Fruit fly (Drosophila melanogaster) whole organism, prepupa: ENCODE results near the gene Prx5.

Experiments used
- CG10631 ChIP-seq: fragments of 200-800 bp; sonication (Bioruptor generic); optimal IDR thresholded peaks from 2 replicates; lab custom pipeline; 2016; ENCODE audit warnings: missing biosample characterization, missing genetic modification characterization
- CG10669 ChIP-seq: fragments of 200-800 bp; sonication (Bioruptor generic); optimal IDR thresholded peaks from 3 replicates; lab custom pipeline; 2018; ENCODE audit warnings: missing biosample characterization, mild to moderate bottlenecking, missing genetic modification characterization, moderate library complexity
- CG11762 ChIP-seq: fragments of 200-800 bp; sonication (Bioruptor generic); optimal IDR thresholded peaks from 3 replicates; lab custom pipeline; 2016; ENCODE audit warnings: missing biosample characterization, missing genetic modification characterization; ENCODE audit not compliant: insufficient read depth
- CG15336 ChIP-seq: fragments of 200-800 bp; sonication (Bioruptor generic); IDR thresholded peaks from 2 replicates; pipeline ENCODE4 v1.3.6; 2022; ENCODE audit warnings: missing biosample characterization, missing genetic modification characterization
- CG16779 ChIP-seq: fragments of 200-800 bp; sonication (Bioruptor generic); optimal IDR thresholded peaks from 3 replicates; lab custom pipeline; 2017; ENCODE audit warnings: missing biosample characterization, mild to moderate bottlenecking, missing genetic modification characterization
- CG3032 ChIP-seq: fragments of 200-800 bp; optimal IDR thresholded peaks from 2 replicates; lab custom pipeline; 2019; ENCODE audit warnings: missing biosample characterization, mild to moderate bottlenecking, missing genetic modification characterization, moderate library complexity
- CG31627 ChIP-seq: fragments of 200-800 bp; sonication (Bioruptor generic); optimal IDR thresholded peaks from 3 replicates; lab custom pipeline; 2016; ENCODE audit warnings: missing biosample characterization, missing genetic modification characterization
- CG32006 ChIP-seq: fragments of 200-800 bp; sonication (Bioruptor generic); optimal IDR thresholded peaks from 3 replicates; lab custom pipeline; 2017; ENCODE audit warnings: missing biosample characterization, mild to moderate bottlenecking, missing genetic modification characterization
- CG34406 ChIP-seq: fragments of 200-800 bp; sonication (Bioruptor generic); optimal IDR thresholded peaks from 3 replicates; lab custom pipeline; 2016; ENCODE audit warnings: missing biosample characterization, missing genetic modification characterization
- CG6276 ChIP-seq: fragments of 200-800 bp; sonication (Bioruptor generic); optimal IDR thresholded peaks from 2 replicates; lab custom pipeline; 2017; ENCODE audit warnings: missing biosample characterization, mild to moderate bottlenecking, missing genetic modification characterization
- CG6792 ChIP-seq: fragments of 200-800 bp; sonication (Bioruptor generic); optimal IDR thresholded peaks from 3 replicates; lab custom pipeline; 2016; ENCODE audit warnings: missing biosample characterization, missing genetic modification characterization
- CG6808 ChIP-seq: fragments of 200-800 bp; sonication (Bioruptor generic); optimal IDR thresholded peaks from 3 replicates; lab custom pipeline; 2017; ENCODE audit warnings: missing biosample characterization, missing genetic modification characterization, mild to moderate bottlenecking, moderate library complexity, missing genetic modification reagents
- CG6854 ChIP-seq: fragments of 200-800 bp; sonication (Bioruptor generic); optimal IDR thresholded peaks from 2 replicates; lab custom pipeline; 2017; ENCODE audit warnings: missing biosample characterization, mild to moderate bottlenecking, missing genetic modification characterization
- CG8632 ChIP-seq: fragments of 200-800 bp; sonication (Bioruptor generic); optimal IDR thresholded peaks from 3 replicates; lab custom pipeline; 2016; ENCODE audit warnings: missing biosample characterization, missing genetic modification characterization
- CG9139 ChIP-seq: fragments of 200-800 bp; sonication (Bioruptor generic); optimal IDR thresholded peaks from 3 replicates; lab custom pipeline; 2017; ENCODE audit warnings: missing biosample characterization, mild to moderate bottlenecking, missing genetic modification characterization
- Eip75B ChIP-seq: fragments of 200-800 bp; sonication (Bioruptor generic); optimal IDR thresholded peaks from 3 replicates; lab custom pipeline; 2016; ENCODE audit warnings: missing biosample characterization, missing genetic modification characterization
- Eip78C ChIP-seq: fragments of 200-800 bp; sonication (Bioruptor generic); peaks from one replicate; lab custom pipeline; 2016; ENCODE audit warnings: missing biosample characterization, missing genetic modification characterization
- Eip93F ChIP-seq: fragments of 200-800 bp; sonication (Bioruptor generic); optimal IDR thresholded peaks from 2 replicates; lab custom pipeline; 2016; ENCODE audit warnings: missing biosample characterization, mild to moderate bottlenecking, missing genetic modification characterization
- Ets21C ChIP-seq: fragments of 200-800 bp; sonication (Bioruptor generic); optimal IDR thresholded peaks from 3 replicates; lab custom pipeline; 2016; ENCODE audit warnings: missing biosample characterization, missing genetic modification characterization
- Ets96B ChIP-seq: fragments of 200-800 bp; optimal IDR thresholded peaks from 2 replicates; lab custom pipeline; 2019; ENCODE audit warnings: missing biosample characterization, mild to moderate bottlenecking, missing genetic modification characterization, moderate library complexity
- Gug ChIP-seq: fragments of 200-800 bp; sonication (Bioruptor generic); IDR thresholded peaks from 2 replicates; pipeline ENCODE4 v1.3.6; 2022; ENCODE audit warnings: missing biosample characterization, missing genetic modification characterization
- Hr4 ChIP-seq: fragments of 200-800 bp; sonication (Bioruptor generic); optimal IDR thresholded peaks from 3 replicates; lab custom pipeline; 2016; ENCODE audit warnings: missing biosample characterization, missing genetic modification characterization
- Lpt ChIP-seq: fragments of 200-800 bp; sonication (Bioruptor generic); optimal IDR thresholded peaks from 3 replicates; lab custom pipeline; 2016; ENCODE audit warnings: missing biosample characterization, missing genetic modification characterization
- Met ChIP-seq: fragments of 200-800 bp; sonication (Bioruptor generic); optimal IDR thresholded peaks from 3 replicates; lab custom pipeline; 2016; ENCODE audit warnings: missing biosample characterization, missing genetic modification characterization
- OdsH ChIP-seq: fragments of 200-800 bp; sonication (Bioruptor generic); optimal IDR thresholded peaks from 3 replicates; lab custom pipeline; 2016; ENCODE audit warnings: missing biosample characterization, missing genetic modification characterization
- Smox ChIP-seq: fragments of 200-800 bp; sonication (Bioruptor generic); optimal IDR thresholded peaks from 3 replicates; lab custom pipeline; 2016; ENCODE audit warnings: missing biosample characterization, missing genetic modification characterization
- acj6 ChIP-seq: fragments of 200-800 bp; sonication (Bioruptor generic); optimal IDR thresholded peaks from 3 replicates; lab custom pipeline; 2016; ENCODE audit warnings: missing biosample characterization, missing genetic modification characterization
- cyc ChIP-seq: fragments of 200-800 bp; sonication (Bioruptor generic); optimal IDR thresholded peaks from 3 replicates; lab custom pipeline; 2016; ENCODE audit warnings: missing biosample characterization, missing genetic modification characterization
- dsx ChIP-seq: fragments of 200-800 bp; optimal IDR thresholded peaks from 3 replicates; lab custom pipeline; 2019; ENCODE audit warnings: missing biosample characterization, mild to moderate bottlenecking, missing genetic modification characterization, moderate library complexity; ENCODE audit not compliant: poor library complexity, severe bottlenecking
- esn ChIP-seq: fragments of 200-800 bp; sonication (Bioruptor generic); optimal IDR thresholded peaks from 2 replicates; lab custom pipeline; 2016; ENCODE audit warnings: missing biosample characterization, mild to moderate bottlenecking, missing genetic modification characterization, moderate library complexity
- fd85E ChIP-seq: fragments of 200-800 bp; sonication (Bioruptor generic); optimal IDR thresholded peaks from 3 replicates; lab custom pipeline; 2016; ENCODE audit warnings: missing biosample characterization, missing genetic modification characterization
- lz ChIP-seq: fragments of 200-800 bp; sonication (Bioruptor generic); optimal IDR thresholded peaks from 3 replicates; lab custom pipeline; 2016; ENCODE audit warnings: missing biosample characterization, missing genetic modification characterization
- net ChIP-seq: fragments of 200-800 bp; sonication (Bioruptor generic); optimal IDR thresholded peaks from 3 replicates; lab custom pipeline; 2016; ENCODE audit warnings: missing biosample characterization, missing genetic modification characterization
- pdm3 ChIP-seq: fragments of 200-800 bp; sonication (Bioruptor generic); optimal IDR thresholded peaks from 3 replicates; lab custom pipeline; 2016; ENCODE audit warnings: missing biosample characterization, missing genetic modification characterization
- salr ChIP-seq, 2 experiments: fragments of 200-800 bp; sonication (Bioruptor generic); optimal IDR thresholded peaks; 3 replicates each; lab custom pipeline; 2016 to 2018; ENCODE audit warnings: missing biosample characterization in 2 of 2, missing genetic modification characterization in 2 of 2, mild to moderate bottlenecking in 1 of 2
- spab ChIP-seq: fragments of 200-800 bp; sonication (Bioruptor generic); optimal IDR thresholded peaks from 2 replicates; lab custom pipeline; 2017; ENCODE audit warnings: missing biosample characterization, mild to moderate bottlenecking, missing genetic modification characterization, missing genetic modification reagents
- svp ChIP-seq: fragments of 200-800 bp; sonication (Bioruptor generic); peaks from one replicate; lab custom pipeline; 2016; ENCODE audit warnings: missing biosample characterization, missing genetic modification characterization
- topi ChIP-seq: fragments of 200-800 bp; sonication (Bioruptor generic); optimal IDR thresholded peaks from 3 replicates; lab custom pipeline; 2016; ENCODE audit warnings: missing biosample characterization, missing genetic modification characterization

Prx5 gene

DNA sequence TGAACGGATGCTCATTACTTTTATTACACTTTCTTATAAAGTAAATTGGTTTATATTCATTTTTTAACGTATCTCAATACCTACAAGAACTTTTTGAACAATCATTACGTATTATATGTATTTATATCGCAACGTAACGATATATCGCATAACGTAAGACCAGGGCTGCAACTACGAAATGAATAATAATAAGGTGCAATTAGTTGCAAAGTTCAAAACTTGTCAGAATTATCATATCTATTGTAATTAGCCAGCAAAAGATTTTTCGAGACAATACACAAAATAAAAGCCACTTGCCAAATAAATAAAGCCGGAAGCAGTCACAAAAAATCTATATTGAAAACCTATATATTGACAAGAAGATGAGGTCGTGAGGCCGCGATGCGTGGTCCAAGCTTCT lies 48.2 kb upstream of the Prx5 start (continued):
- TF ChIP-seq dsx (no peak), CG11762 (GFP tag; lab: Kevin White, UChicago) (no peak), Lpt (GFP tag; lab: Kevin White, UChicago) (peak; percentile 28), svp (GFP tag; lab: Kevin White, UChicago) (peak; percentile 81), CG10631 (GFP tag; lab: Kevin White, UChicago) (peak; percentile 8), Gug (GFP tag; lab: Robert Waterston, UW) (no peak), CG3032 (tag; lab: Kevin White, UChicago) (no peak), Hr4 (GFP tag; lab: Kevin White, UChicago) (peak; percentile 55), topi (GFP tag; lab: Kevin White, UChicago) (peak; percentile 43), CG32006 (GFP tag; lab: Kevin White, UChicago) (peak; percentile 40), CG8632 (GFP tag; lab: Kevin White, UChicago) (no peak), CG15336 (no peak), Ets21C (peak; percentile 43), spab (no peak), CG6276 (no peak), CG6792 (GFP tag; lab: Kevin White, UChicago) (no peak), Eip75B (GFP tag; lab: Kevin White, UChicago) (no peak), CG34406 (no peak), CG6854 (GFP tag; lab: Kevin White, UChicago) (no peak), pdm3 (peak; percentile 63), CG6808 (GFP tag; lab: Kevin White, UChicago) (no peak), net (GFP tag; lab: Kevin White, UChicago) (peak; percentile 8), CG10669 (GFP tag; lab: Kevin White, UChicago) (no peak), cyc (GFP tag; lab: Kevin White, UChicago) (peak; percentile 50), Met (GFP tag; lab: Kevin White, UChicago) (peak; percentile 58), CG16779 (no peak), acj6 (GFP tag; lab: Kevin White, UChicago) (peak; percentile 44)

DNA sequence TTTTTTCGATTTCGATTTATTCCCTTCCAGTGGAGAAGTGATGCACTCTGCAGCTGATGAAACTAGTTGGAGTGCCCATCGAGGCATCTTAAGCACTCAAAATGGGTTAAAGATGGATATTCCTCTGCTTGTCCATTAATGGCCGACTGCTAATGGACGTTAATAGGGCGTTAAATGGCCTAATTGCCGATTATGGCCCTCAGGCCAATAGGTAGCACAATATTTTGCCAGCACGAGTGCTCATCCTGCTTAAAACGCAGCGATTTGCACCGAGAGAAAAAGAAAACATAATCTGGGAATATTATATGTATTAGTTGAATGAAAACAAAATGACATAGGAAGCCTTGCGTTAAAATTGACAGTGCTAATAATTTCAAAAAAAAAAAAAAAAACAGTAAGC lies 41.4 kb upstream of the Prx5 start, which contains the start of gene CG44158:
Gene CG44158 (plus strand): TSS at position 301 of the 400 bp plus-strand sequence.
- TF ChIP-seq Lpt (GFP tag; lab: Kevin White, UChicago) (no peak), OdsH (GFP tag; lab: Kevin White, UChicago) (no peak), acj6 (GFP tag; lab: Kevin White, UChicago) (no peak), CG8632 (GFP tag; lab: Kevin White, UChicago) (no peak), esn (GFP tag; lab: Kevin White, UChicago) (no peak)

dm6 chr3R:18199885-18200249 lies 32.8 kb upstream of the Prx5 start:
- TF ChIP-seq dsx (peak; percentile 89), CG34406 (no peak)

- no peak for TF ChIP-seq topi (GFP tag; lab: Kevin White, UChicago)
- TF ChIP-seq Met (GFP tag; lab: Kevin White, UChicago): peak; percentile 11
- peak; percentile 11 for TF ChIP-seq Smox (GFP tag; lab: Kevin White, UChicago)
- no peak for TF ChIP-seq CG31627
- TF ChIP-seq CG10631 (GFP tag; lab: Kevin White, UChicago): no peak
- no peak for TF ChIP-seq CG9139 (GFP tag; lab: Kevin White, UChicago)
- TF ChIP-seq salr (GFP tag; optimal IDR thresholded peaks at IDR 0.05; lab: Kevin White, UChicago): no peak
- peak; percentile 14 for TF ChIP-seq CG6854 (GFP tag; lab: Kevin White, UChicago)
- TF ChIP-seq CG6276: no peak
- peak; percentile 23 for TF ChIP-seq pdm3
- no peak for TF ChIP-seq fd85E (GFP tag; lab: Kevin White, UChicago)
- no peak for TF ChIP-seq Eip93F
- TF ChIP-seq Eip78C (GFP tag; lab: Kevin White, UChicago): no peak
- no peak for TF ChIP-seq spab
- TF ChIP-seq Ets96B (tag; lab: Kevin White, UChicago): no peak
- no peak for TF ChIP-seq CG16779
- TF ChIP-seq lz: no peak
Measured at dm6 chr3R:18199177-18199884, 32.3 kb upstream of the Prx5 start, which contains the start of the genes Ssdp and CG7985. TSS of gene Ssdp (minus strand) at chr3R:18199595. TSS of gene CG7985 (plus strand) at chr3R:18199857.
